Worm (Caenorhabditis elegans) whole organism, mixed stage, embryonic: ENCODE results near the gene gpx-2.

Experiments
- flh-1 ChIP-seq: fragments of 200-800 bp; sonication (Bioruptor generic); optimal IDR thresholded peaks from 2 replicates; lab custom pipeline; 2018; ENCODE audit warnings: mild to moderate bottlenecking, missing genetic modification characterization, moderate library complexity, missing compliant biosample characterization
- mep-1 ChIP-seq: fragments of 150-350 bp; optimal IDR thresholded peaks from 2 replicates; lab custom pipeline; 2017; ENCODE audit warnings: missing biosample characterization, missing genetic modification reagents, missing genetic modification characterization, inconsistent platforms
- mls-2 ChIP-seq: sonication (generic microtip); optimal IDR thresholded peaks from 2 replicates; lab custom pipeline; 2016; ENCODE audit warnings: mild to moderate bottlenecking, missing genetic modification characterization, moderate library complexity, missing compliant biosample characterization
- nhr-76 ChIP-seq: sonication (generic microtip); optimal IDR thresholded peaks from 2 replicates; lab custom pipeline; 2017; ENCODE audit warnings: missing biosample characterization, missing genetic modification characterization
- unc-120 ChIP-seq: sonication (generic microtip); optimal IDR thresholded peaks from 2 replicates; lab custom pipeline; 2017; ENCODE audit warnings: missing genetic modification characterization, missing compliant biosample characterization; ENCODE audit not compliant: poor library complexity, severe bottlenecking
- unc-39 ChIP-seq: fragments of 150-350 bp; optimal IDR thresholded peaks from 2 replicates; lab custom pipeline; 2014; ENCODE audit warnings: missing biosample characterization, missing genetic modification characterization

DNA sequence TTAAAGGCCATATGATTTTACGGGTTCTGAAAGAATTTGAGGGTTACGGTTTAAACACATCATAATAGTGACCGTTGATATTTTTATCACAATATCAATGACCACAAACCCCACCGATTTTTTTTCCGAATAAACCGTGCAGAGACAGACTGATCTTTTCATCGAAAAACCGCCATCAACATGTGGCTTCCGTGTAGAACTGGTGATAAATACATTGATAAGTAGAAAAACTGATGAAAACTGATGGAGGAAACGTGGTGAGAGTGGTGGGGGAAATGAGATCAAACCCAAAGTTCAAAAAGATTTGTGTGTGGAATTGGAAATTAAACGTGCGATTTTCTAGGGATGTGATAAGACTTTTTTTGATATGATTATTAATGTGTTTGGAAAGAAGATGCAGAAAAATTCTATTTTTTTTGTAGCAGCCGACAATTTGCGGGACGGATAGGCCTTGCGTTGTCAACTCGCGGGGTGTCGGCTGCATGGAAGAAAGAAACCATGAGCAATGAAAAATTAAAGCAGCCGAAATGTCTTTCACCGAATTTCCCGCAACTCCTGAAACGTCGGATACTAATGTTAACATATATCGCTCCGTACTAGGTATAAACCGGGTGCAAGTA, 27.9 kb upstream of the gpx-2 start:
- TF ChIP-seq mep-1 (tag; lab: Kevin White, UChicago) = no peak
- TF ChIP-seq unc-120 = no peak
- TF ChIP-seq unc-39 (tag; lab: Kevin White, UChicago) = no peak
- TF ChIP-seq nhr-76 (tag; lab: Kevin White, UChicago) = no peak
- no peak for TF ChIP-seq mls-2 (tag; lab: Kevin White, UChicago)
- TF ChIP-seq flh-1 = no peak
